Worm (Caenorhabditis elegans) whole organism, L4 larva: ENCODE measurements around the gene Y67D8B.2.

Experiments
- ZK337.2 ChIP-seq: fragments of 200-800 bp; sonication (Bioruptor generic); IDR thresholded peaks from 2 replicates; pipeline ENCODE4 v1.3.6; 2022; ENCODE audit warnings: missing genetic modification reagents, missing genetic modification characterization, missing compliant biosample characterization
- ceh-32 ChIP-seq: sonication (generic microtip); optimal IDR thresholded peaks from 2 replicates; lab custom pipeline; 2016; ENCODE audit warnings: mild to moderate bottlenecking, missing genetic modification characterization, missing compliant biosample characterization; ENCODE audit not compliant: poor library complexity
- dpl-1 ChIP-seq: fragments of 150-350 bp; optimal IDR thresholded peaks from 2 replicates; lab custom pipeline; 2014; ENCODE audit warnings: missing biosample characterization, missing genetic modification reagents, missing genetic modification characterization
- lin-13 ChIP-seq: fragments of 150-350 bp; optimal IDR thresholded peaks from 2 replicates; lab custom pipeline; 2014; ENCODE audit warnings: missing biosample characterization, missing genetic modification reagents, missing genetic modification characterization
- mdl-1 ChIP-seq, 2 experiments: fragments of 150-350 bp in 1 of 2; sonication (generic microtip) in 1 of 2; optimal IDR thresholded peaks; 2 replicates each; lab custom pipeline; 2014 to 2017; ENCODE audit warnings: missing biosample characterization in 2 of 2, missing genetic modification characterization in 2 of 2
- nhr-237 ChIP-seq: sonication (generic microtip); optimal IDR thresholded peaks from 2 replicates; lab custom pipeline; 2017; ENCODE audit warnings: missing biosample characterization, missing genetic modification characterization
- snpc-4 ChIP-seq: fragments of 150-350 bp; optimal IDR thresholded peaks from 2 replicates; lab custom pipeline; 2014; ENCODE audit warnings: missing biosample characterization, missing genetic modification characterization
- zfp-3 ChIP-seq: fragments of 200-800 bp; sonication (Bioruptor generic); conservative IDR thresholded peaks from 2 replicates; pipeline ENCODE4 v1.3.6; 2022; ENCODE audit warnings: missing genetic modification reagents, missing genetic modification characterization, missing compliant biosample characterization

- TF ChIP-seq mdl-1 (tag; optimal IDR thresholded peaks at IDR 0.05; lab: Kevin White, UChicago) (no peak), snpc-4 (no peak), lin-13 (GFP tag; lab: Kevin White, UChicago) (no peak), ceh-32 (no peak), ZK337.2 (GFP tag; lab: Robert Waterston, UW) (no peak), dpl-1 (GFP tag; lab: Kevin White, UChicago) (no peak), nhr-237 (tag; lab: Kevin White, UChicago) (no peak), zfp-3 (GFP tag; lab: Robert Waterston, UW) (no peak)
These were observed 10.7 kb upstream of the Y67D8B.2 start, which contains the start of the genes Y67D8B.3 and Y67D8B.5 for ce11 chrIV:3202111-3202510.
